Fruit fly (Drosophila melanogaster) whole organism, embryonic: ENCODE results near the gene CG5191.
A peak's percentile ranks its signal among the peaks of the same experiment; 100 is the strongest.

Source experiments
- Awh ChIP-seq: fragments of 200-800 bp; sonication (Bioruptor generic); IDR thresholded peaks from 2 replicates; pipeline ENCODE4, ENCODE4 v1.3.6; 2022; ENCODE audit warnings: missing biosample characterization, missing genetic modification characterization
- CG10267 ChIP-seq: fragments of 200-800 bp; sonication (Bioruptor generic); optimal IDR thresholded peaks from 2 replicates; lab custom pipeline; 2018; ENCODE audit warnings: missing biosample characterization, mild to moderate bottlenecking, missing genetic modification characterization, moderate library complexity
- CG10654 ChIP-seq: fragments of 200-800 bp; sonication (Bioruptor generic); optimal IDR thresholded peaks from 2 replicates; lab custom pipeline; 2016; ENCODE audit warnings: missing biosample characterization, missing genetic modification characterization
- CG11247 ChIP-seq: fragments of 200-800 bp; sonication (Bioruptor generic); IDR thresholded peaks from 2 replicates; pipeline ENCODE4 v1.3.6; 2022; ENCODE audit warnings: missing biosample characterization, missing genetic modification characterization
- CG12236 ChIP-seq: fragments of 200-800 bp; sonication (Bioruptor generic); optimal IDR thresholded peaks from 2 replicates; lab custom pipeline; 2016; ENCODE audit warnings: missing biosample characterization, missing genetic modification characterization
- CG12744 ChIP-seq: fragments of 200-800 bp; sonication (Bioruptor generic); optimal IDR thresholded peaks from 2 replicates; lab custom pipeline; 2016; ENCODE audit warnings: missing biosample characterization, missing genetic modification characterization
- CG12769 ChIP-seq: fragments of 200-800 bp; sonication (Bioruptor generic); optimal IDR thresholded peaks from 2 replicates; lab custom pipeline; 2019; ENCODE audit warnings: missing biosample characterization, mild to moderate bottlenecking, missing genetic modification characterization, moderate library complexity
- CG13894 ChIP-seq: fragments of 200-800 bp; sonication (Bioruptor generic); optimal IDR thresholded peaks from 3 replicates; lab custom pipeline; 2018; ENCODE audit warnings: missing biosample characterization, mild to moderate bottlenecking, missing genetic modification characterization, moderate library complexity
- CG16813 ChIP-seq: fragments of 200-800 bp; sonication (Bioruptor generic); IDR thresholded peaks from 3 replicates; pipeline ENCODE4 v1.3.6; 2022; ENCODE audit warnings: missing biosample characterization, missing genetic modification characterization; ENCODE audit not compliant: partially characterized antibody
- CG17359 ChIP-seq: fragments of 200-800 bp; sonication (Bioruptor generic); optimal IDR thresholded peaks from 3 replicates; lab custom pipeline; 2018; ENCODE audit warnings: missing biosample characterization, mild to moderate bottlenecking, missing genetic modification characterization, moderate library complexity
- CG18764 ChIP-seq: fragments of 200-800 bp; sonication (Bioruptor generic); optimal IDR thresholded peaks from 3 replicates; lab custom pipeline; 2016; ENCODE audit warnings: missing biosample characterization, missing genetic modification characterization
- CG2116 ChIP-seq: fragments of 200-800 bp; sonication (Bioruptor generic); optimal IDR thresholded peaks from 3 replicates; lab custom pipeline; 2018; ENCODE audit warnings: missing biosample characterization, mild to moderate bottlenecking, missing genetic modification characterization
- CG2129 ChIP-seq: fragments of 200-800 bp; sonication (Bioruptor generic); IDR thresholded peaks from 2 replicates; pipeline ENCODE4 v1.3.6; 2022; ENCODE audit warnings: missing biosample characterization, missing genetic modification characterization; ENCODE audit not compliant: partially characterized antibody
- CG32767 ChIP-seq: fragments of 200-800 bp; sonication (Bioruptor generic); IDR thresholded peaks from 2 replicates; pipeline ENCODE4 v1.3.6; 2022; ENCODE audit warnings: missing biosample characterization, missing genetic modification characterization
- CG34224 ChIP-seq: fragments of 200-800 bp; sonication (Bioruptor generic); IDR thresholded peaks from 3 replicates; pipeline ENCODE4 v1.3.6; 2022; ENCODE audit warnings: missing biosample characterization, missing genetic modification characterization; ENCODE audit not compliant: partially characterized antibody
- CG34422 ChIP-seq: fragments of 200-800 bp; sonication (Bioruptor generic); IDR thresholded peaks from 3 replicates; pipeline ENCODE4 v1.3.6; 2022; ENCODE audit warnings: missing biosample characterization, missing genetic modification characterization
- CG5180 ChIP-seq: fragments of 200-800 bp; sonication (Bioruptor generic); optimal IDR thresholded peaks from 3 replicates; lab custom pipeline; 2017; ENCODE audit warnings: missing biosample characterization, missing genetic modification characterization, mild to moderate bottlenecking, moderate library complexity, missing genetic modification reagents
- CG6689 ChIP-seq: fragments of 200-800 bp; sonication (Bioruptor generic); IDR thresholded peaks from 2 replicates; pipeline ENCODE4 v1.3.6; 2022; ENCODE audit warnings: missing biosample characterization, missing genetic modification characterization
- CG6791 ChIP-seq: fragments of 200-800 bp; sonication (Bioruptor generic); IDR thresholded peaks from 3 replicates; pipeline ENCODE4 v1.3.6; 2022; ENCODE audit warnings: missing biosample characterization, missing genetic modification characterization; ENCODE audit not compliant: partially characterized antibody
- CG7786 ChIP-seq: fragments of 200-800 bp; sonication (Bioruptor generic); optimal IDR thresholded peaks from 2 replicates; lab custom pipeline; 2016; ENCODE audit warnings: missing biosample characterization, missing genetic modification characterization
- CTCF ChIP-seq: fragments of 200-800 bp; sonication (Bioruptor generic); optimal IDR thresholded peaks from 2 replicates; lab custom pipeline; 2017; ENCODE audit warnings: missing biosample characterization, mild to moderate bottlenecking, missing genetic modification characterization, moderate library complexity
- Dref ChIP-seq: fragments of 200-800 bp; sonication (Bioruptor generic); IDR thresholded peaks from 2 replicates; pipeline ENCODE4 v1.3.6; 2022; ENCODE audit warnings: missing biosample characterization, missing genetic modification characterization
- GATAe ChIP-seq: fragments of 200-800 bp; sonication (Bioruptor generic); conservative IDR thresholded peaks from 2 replicates; pipeline ENCODE4 v1.3.6; 2022; ENCODE audit warnings: missing biosample characterization, missing genetic modification characterization
- H15 ChIP-seq: fragments of 200-800 bp; sonication (Bioruptor generic); IDR thresholded peaks from 3 replicates; pipeline ENCODE4 v1.3.6; 2022; ENCODE audit warnings: missing biosample characterization, missing genetic modification characterization
- Hr51 ChIP-seq, 2 experiments: fragments of 200-800 bp; sonication (Bioruptor generic); optimal IDR thresholded peaks; 2 replicates in 1 of 2; 3 replicates in 1 of 2; lab custom pipeline; 2016 to 2018; ENCODE audit warnings: missing biosample characterization in 2 of 2, missing genetic modification characterization in 2 of 2, mild to moderate bottlenecking in 1 of 2, moderate library complexity in 1 of 2
- MESR4 ChIP-seq: fragments of 200-800 bp; sonication (Bioruptor generic); optimal IDR thresholded peaks from 2 replicates; lab custom pipeline; 2018; ENCODE audit warnings: missing biosample characterization, mild to moderate bottlenecking, missing genetic modification characterization, moderate library complexity
- Mrtf ChIP-seq: fragments of 200-800 bp; sonication (Bioruptor generic); IDR thresholded peaks from 3 replicates; pipeline ENCODE4 v1.3.6; 2022; ENCODE audit warnings: missing biosample characterization, missing genetic modification characterization
- Opbp ChIP-seq: fragments of 200-800 bp; sonication (Bioruptor generic); IDR thresholded peaks from 3 replicates; pipeline ENCODE4 v1.3.6; 2022; ENCODE audit warnings: missing biosample characterization, missing genetic modification characterization; ENCODE audit not compliant: partially characterized antibody
- Pdp1 ChIP-seq, 2 experiments: fragments of 200-800 bp; sonication (Bioruptor generic); optimal IDR thresholded peaks; 3 replicates each; lab custom pipeline; 2016; ENCODE audit warnings: missing biosample characterization in 2 of 2, missing genetic modification characterization in 2 of 2, mild to moderate bottlenecking in 1 of 2, moderate library complexity in 1 of 2
- Sin3A ChIP-seq: fragments of >200 bp; optimal IDR thresholded peaks from 2 replicates; lab custom pipeline; 2018
- Six4 ChIP-seq: fragments of 200-800 bp; sonication (Bioruptor generic); optimal IDR thresholded peaks from 2 replicates; lab custom pipeline; 2016; ENCODE audit warnings: missing biosample characterization, missing genetic modification characterization
- Sox102F ChIP-seq: fragments of 200-800 bp; sonication (Bioruptor generic); optimal IDR thresholded peaks from 2 replicates; lab custom pipeline; 2018; ENCODE audit warnings: missing biosample characterization, mild to moderate bottlenecking, missing genetic modification characterization, moderate library complexity
- Taf1 ChIP-seq: fragments of 200-800 bp; sonication (Bioruptor generic); IDR thresholded peaks from 2 replicates; pipeline ENCODE4 v1.3.6; 2022; ENCODE audit warnings: missing biosample characterization, missing genetic modification characterization
- ac ChIP-seq: fragments of 200-800 bp; sonication (Bioruptor generic); optimal IDR thresholded peaks from 3 replicates; lab custom pipeline; 2017; ENCODE audit warnings: missing biosample characterization, mild to moderate bottlenecking, missing genetic modification characterization
- dati ChIP-seq: fragments of 200-800 bp; sonication (Bioruptor generic); IDR thresholded peaks from 2 replicates; pipeline ENCODE4 v1.3.6; 2022; ENCODE audit warnings: missing biosample characterization, missing genetic modification characterization
- grn ChIP-seq: fragments of 200-800 bp; sonication (Bioruptor generic); optimal IDR thresholded peaks from 3 replicates; lab custom pipeline; 2017; ENCODE audit warnings: missing biosample characterization, missing genetic modification characterization
- hkb ChIP-seq, 2 experiments: fragments of 200-800 bp in 1 of 2; fragments of >200 bp in 1 of 2; sonication (Bioruptor generic) in 1 of 2; IDR thresholded peaks in 1 of 2; optimal IDR thresholded peaks in 1 of 2; 2 replicates each; pipeline versions ENCODE4 v1.3.6 to Lab custom; 2017 to 2022; ENCODE audit warnings: missing biosample characterization in 1 of 2, missing genetic modification characterization in 1 of 2
- hth ChIP-seq: fragments of >200 bp; optimal IDR thresholded peaks from 2 replicates; lab custom pipeline; 2017; ENCODE audit warnings: inconsistent platforms
- insv ChIP-seq, 2 experiments: fragments of 200-800 bp; sonication (Bioruptor generic); optimal IDR thresholded peaks; 3 replicates each; lab custom pipeline; 2016 to 2018; ENCODE audit warnings: missing biosample characterization in 2 of 2, missing genetic modification characterization in 2 of 2
- inv ChIP-seq: fragments of 200-800 bp; sonication (Bioruptor generic); IDR thresholded peaks from 2 replicates; pipeline ENCODE4 v1.3.6; 2022; ENCODE audit warnings: missing biosample characterization, missing genetic modification characterization; ENCODE audit not compliant: partially characterized antibody
- jigr1 ChIP-seq: fragments of 200-800 bp; sonication (Bioruptor generic); IDR thresholded peaks from 3 replicates; pipeline ENCODE4 v1.3.6; 2022; ENCODE audit warnings: missing biosample characterization, missing genetic modification characterization
- ken ChIP-seq: fragments of 200-800 bp; sonication (Bioruptor generic); IDR thresholded peaks from 3 replicates; pipeline ENCODE4 v1.3.6; 2022; ENCODE audit warnings: missing biosample characterization, missing genetic modification characterization
- knrl ChIP-seq: fragments of 200-800 bp; sonication (Bioruptor generic); IDR thresholded peaks from 3 replicates; pipeline ENCODE4 v1.3.6; 2022; ENCODE audit warnings: missing biosample characterization, missing genetic modification characterization; ENCODE audit not compliant: partially characterized antibody
- lov ChIP-seq, 2 experiments: fragments of 200-800 bp in 1 of 2; fragments of >200 bp in 1 of 2; sonication (Bioruptor generic) in 1 of 2; IDR thresholded peaks in 1 of 2; optimal IDR thresholded peaks in 1 of 2; 2 replicates in 1 of 2; 3 replicates in 1 of 2; pipeline versions ENCODE4 v1.3.6 to Lab custom; 2017 to 2022; ENCODE audit warnings: missing biosample characterization in 1 of 2, missing genetic modification characterization in 1 of 2
- nmo ChIP-seq: fragments of 200-800 bp; sonication (Bioruptor generic); optimal IDR thresholded peaks from 2 replicates; lab custom pipeline; 2018; ENCODE audit warnings: missing biosample characterization, mild to moderate bottlenecking, missing genetic modification characterization, moderate library complexity
- pnt ChIP-seq: fragments of 200-800 bp; sonication (Bioruptor generic); optimal IDR thresholded peaks from 3 replicates; lab custom pipeline; 2016; ENCODE audit warnings: missing biosample characterization, missing genetic modification characterization
- tap ChIP-seq: fragments of 200-800 bp; optimal IDR thresholded peaks from 3 replicates; lab custom pipeline; 2019; ENCODE audit warnings: missing biosample characterization, mild to moderate bottlenecking, missing genetic modification characterization, moderate library complexity
- tio ChIP-seq: fragments of 200-800 bp; sonication (Bioruptor generic); optimal IDR thresholded peaks from 2 replicates; lab custom pipeline; 2017; ENCODE audit warnings: missing biosample characterization, missing genetic modification characterization, inconsistent platforms
- tll ChIP-seq, 2 experiments: fragments of 200-800 bp in 1 of 2; fragments of >200 bp in 1 of 2; sonication (Bioruptor generic) in 1 of 2; optimal IDR thresholded peaks; 2 replicates each; lab custom pipeline; 2017 to 2019; ENCODE audit warnings: missing biosample characterization in 2 of 2, missing genetic modification characterization in 2 of 2, mild to moderate bottlenecking in 1 of 2, moderate library complexity in 1 of 2
- wor ChIP-seq: fragments of 200-800 bp; sonication (Bioruptor generic); IDR thresholded peaks from 2 replicates; pipeline ENCODE4 v1.3.6; 2022; ENCODE audit warnings: missing biosample characterization, missing genetic modification characterization

The CG5191 gene

dm6 chr3R:20621805-20622286 lies 61.2 kb downstream of the CG5191 start, which contains the start of gene H (continued):
- TF ChIP-seq CG6689 (GFP tag; lab: Robert Waterston, UW) (no peak), lov (optimal IDR thresholded peaks at IDR 0.05; lab: Kevin White, UChicago) (no peak), lov (GFP tag; IDR thresholded peaks at IDR 0.05; lab: Robert Waterston, UW) (no peak), CG7786 (GFP tag; lab: Kevin White, UChicago) (no peak), inv (no peak), grn (no peak), Six4 (no peak), Mrtf (GFP tag; lab: Robert Waterston, UW) (no peak), CG2116 (peak; percentile 47), nmo (no peak), Hr51 (GFP tag; optimal IDR thresholded peaks at IDR 0.05; lab: Kevin White, UChicago) (no peak), CG18764 (GFP tag; lab: Kevin White, UChicago) (no peak), tll (GFP tag; optimal IDR thresholded peaks at IDR 0.05; lab: Kevin White, UChicago) (no peak), CG2129 (GFP tag; lab: Robert Waterston, UW) (no peak), MESR4 (GFP tag; lab: Kevin White, UChicago) (peak; percentile 78), CG34422 (no peak; the same call in 2 of the 3 replicates), CG13894 (tag; lab: Kevin White, UChicago) (no peak), Dref (GFP tag; lab: Robert Waterston, UW) (no peak), insv (GFP tag; optimal IDR thresholded peaks at IDR 0.05; lab: Kevin White, UChicago) (no peak), CG16813 (GFP tag; lab: Robert Waterston, UW) (no peak), H15 (no peak), Taf1 (GFP tag; lab: Robert Waterston, UW) (no peak), CG34224 (GFP tag; lab: Robert Waterston, UW) (no peak), hth (lab: Kevin White, UChicago) (no peak), CG5180 (no peak), Sin3A (lab: Kevin White, UChicago) (peak; percentile 20), Pdp1 (GFP tag; optimal IDR thresholded peaks at IDR 0.05; lab: Kevin White, UChicago) (no peak), ken (GFP tag; lab: Robert Waterston, UW) (no peak), CTCF (GFP tag; lab: Kevin White, UChicago) (no peak), Awh (no peak), tio (GFP tag; lab: Kevin White, UChicago) (no peak), knrl (GFP tag; lab: Robert Waterston, UW) (0 out of 3 replicates have a peak, but pooled peaks have one; percentile 11), CG12236 (no peak), pnt (GFP tag; lab: Kevin White, UChicago) (no peak), jigr1 (GFP tag; lab: Robert Waterston, UW) (no peak), CG32767 (no peak), CG12769 (no peak), dati (no peak), CG10654 (GFP tag; lab: Kevin White, UChicago) (no peak), CG10267 (peak; percentile 1), Sox102F (GFP tag; lab: Kevin White, UChicago) (no peak), CG17359 (tag; lab: Kevin White, UChicago) (no peak), hkb (optimal IDR thresholded peaks at IDR 0.05; lab: Kevin White, UChicago) (no peak), hkb (GFP tag; IDR thresholded peaks at IDR 0.05; lab: Robert Waterston, UW) (no peak), ac (GFP tag; lab: Kevin White, UChicago) (no peak), GATAe (GFP tag; lab: Robert Waterston, UW) (no peak), CG12744 (GFP tag; lab: Kevin White, UChicago) (no peak), CG11247 (no peak), Opbp (GFP tag; lab: Robert Waterston, UW) (no peak), tap (tag; lab: Kevin White, UChicago) (no peak), CG6791 (GFP tag; lab: Robert Waterston, UW) (no peak), wor (GFP tag; lab: Robert Waterston, UW) (no peak)
